Worm (Caenorhabditis elegans) whole organism, late embryonic: Measurements from ENCODE around the gene srxa-10.

ENCODE experiments used
- C08G9.2 ChIP-seq: sonication (generic microtip); optimal IDR thresholded peaks from 2 replicates; lab custom pipeline; 2016; ENCODE audit warnings: mild to moderate bottlenecking, missing genetic modification characterization, moderate library complexity, missing compliant biosample characterization
- C38D4.7 ChIP-seq: fragments of 200-800 bp; sonication (Bioruptor generic); optimal IDR thresholded peaks from 2 replicates; lab custom pipeline; 2018; ENCODE audit warnings: mild to moderate bottlenecking, missing genetic modification characterization, moderate library complexity, missing compliant biosample characterization
- K02D7.2 ChIP-seq: sonication (generic microtip); optimal IDR thresholded peaks from 2 replicates; lab custom pipeline; 2017; ENCODE audit warnings: mild to moderate bottlenecking, missing genetic modification characterization, missing compliant biosample characterization
- K09A11.1 ChIP-seq: sonication (generic microtip); optimal IDR thresholded peaks from 2 replicates; lab custom pipeline; 2017; ENCODE audit warnings: antibody characterized with exemption, mild to moderate bottlenecking, missing genetic modification characterization, missing compliant biosample characterization; ENCODE audit not compliant: insufficient read depth
- T23F11.4 ChIP-seq: fragments of 200-800 bp; sonication (Bioruptor generic); optimal IDR thresholded peaks from 2 replicates; lab custom pipeline; 2018; ENCODE audit warnings: mild to moderate bottlenecking, missing genetic modification characterization, missing compliant biosample characterization
- Y22D7AL.16 ChIP-seq: sonication (generic microtip); optimal IDR thresholded peaks from 2 replicates; lab custom pipeline; 2016; ENCODE audit warnings: missing genetic modification characterization, missing compliant biosample characterization
- ama-1 ChIP-seq: fragments of 150-350 bp; optimal IDR thresholded peaks from 2 replicates; lab custom pipeline; 2014
- ceh-14 ChIP-seq: sonication (generic microtip); optimal IDR thresholded peaks from 2 replicates; lab custom pipeline; 2016; ENCODE audit warnings: missing genotype, missing genetic modification characterization, missing compliant biosample characterization
- ceh-18 ChIP-seq: sonication (generic microtip); optimal IDR thresholded peaks from 2 replicates; lab custom pipeline; 2016; ENCODE audit warnings: missing genetic modification characterization, missing compliant biosample characterization
- ceh-19 ChIP-seq: fragments of 200-800 bp; sonication (Bioruptor generic); optimal IDR thresholded peaks from 2 replicates; lab custom pipeline; 2018; ENCODE audit warnings: mild to moderate bottlenecking, missing genetic modification characterization, missing compliant biosample characterization
- ceh-2 ChIP-seq: sonication (generic microtip); optimal IDR thresholded peaks from 2 replicates; lab custom pipeline; 2016; ENCODE audit warnings: missing genotype, missing genetic modification characterization, missing compliant biosample characterization
- ceh-22 ChIP-seq: sonication (generic microtip); optimal IDR thresholded peaks from 2 replicates; lab custom pipeline; 2017; ENCODE audit warnings: missing biosample characterization, missing genetic modification characterization
- ceh-24 ChIP-seq: sonication (generic microtip); optimal IDR thresholded peaks from 2 replicates; lab custom pipeline; 2016; ENCODE audit warnings: mild to moderate bottlenecking, missing genetic modification characterization, missing compliant biosample characterization
- ceh-30 ChIP-seq: fragments of 150-350 bp; optimal IDR thresholded peaks from 2 replicates; lab custom pipeline; 2014; ENCODE audit warnings: missing biosample characterization, missing genetic modification characterization
- ceh-34 ChIP-seq: sonication (generic microtip); optimal IDR thresholded peaks from 2 replicates; lab custom pipeline; 2016; ENCODE audit warnings: mild to moderate bottlenecking, missing genetic modification characterization, missing compliant biosample characterization
- ceh-45 ChIP-seq: fragments of 200-800 bp; sonication (Bioruptor generic); IDR thresholded peaks from 2 replicates; pipeline ENCODE4 v1.3.6; 2022; ENCODE audit warnings: missing genetic modification reagents, missing genetic modification characterization, missing compliant biosample characterization
- ceh-48 ChIP-seq: sonication (generic microtip); optimal IDR thresholded peaks from 2 replicates; lab custom pipeline; 2016; ENCODE audit warnings: missing genetic modification characterization, inconsistent platforms, missing compliant biosample characterization
- ceh-6 ChIP-seq: fragments of 200-800 bp; sonication (Bioruptor generic); optimal IDR thresholded peaks from 2 replicates; lab custom pipeline; 2018; ENCODE audit warnings: mild to moderate bottlenecking, missing genetic modification characterization, missing compliant biosample characterization
- ceh-9 ChIP-seq: sonication (generic microtip); optimal IDR thresholded peaks from 2 replicates; lab custom pipeline; 2016; ENCODE audit warnings: mild to moderate bottlenecking, missing genetic modification characterization, inconsistent platforms, missing compliant biosample characterization
- che-1 ChIP-seq: sonication (generic microtip); optimal IDR thresholded peaks from 2 replicates; lab custom pipeline; 2016; ENCODE audit warnings: mild to moderate bottlenecking, missing genetic modification characterization, missing compliant biosample characterization
- dve-1 ChIP-seq: sonication (generic microtip); optimal IDR thresholded peaks from 2 replicates; lab custom pipeline; 2017; ENCODE audit warnings: antibody characterized with exemption, mild to moderate bottlenecking, missing genetic modification characterization, missing compliant biosample characterization
- elt-2 ChIP-seq: sonication (generic microtip); optimal IDR thresholded peaks from 2 replicates; lab custom pipeline; 2016; ENCODE audit warnings: missing genetic modification reagents, missing genetic modification characterization, missing compliant biosample characterization
- elt-4 ChIP-seq: sonication (generic microtip); optimal IDR thresholded peaks from 2 replicates; lab custom pipeline; 2016; ENCODE audit warnings: missing genetic modification characterization, missing compliant biosample characterization
- eyg-1 ChIP-seq: sonication (generic microtip); optimal IDR thresholded peaks from 2 replicates; lab custom pipeline; 2016; ENCODE audit warnings: missing genotype, missing genetic modification characterization, missing compliant biosample characterization
- fkh-10 ChIP-seq: fragments of 150-350 bp; optimal IDR thresholded peaks from 2 replicates; lab custom pipeline; 2014; ENCODE audit warnings: missing biosample characterization, missing genetic modification reagents, missing genetic modification characterization
- fkh-6 ChIP-seq: sonication (generic microtip); optimal IDR thresholded peaks from 2 replicates; lab custom pipeline; 2016; ENCODE audit warnings: missing genetic modification characterization, missing compliant biosample characterization
- hlh-30 ChIP-seq: sonication (generic microtip); optimal IDR thresholded peaks from 2 replicates; lab custom pipeline; 2017; ENCODE audit warnings: antibody characterized with exemption, missing genetic modification characterization, missing compliant biosample characterization; ENCODE audit not compliant: insufficient read depth
- madf-2 ChIP-seq: sonication (generic microtip); optimal IDR thresholded peaks from 2 replicates; lab custom pipeline; 2017; ENCODE audit warnings: missing genetic modification characterization, missing compliant biosample characterization
- mec-3 ChIP-seq: sonication (generic microtip); optimal IDR thresholded peaks from 2 replicates; lab custom pipeline; 2016; ENCODE audit warnings: borderline replicate concordance, missing genetic modification characterization, missing compliant biosample characterization
- nfya-1 ChIP-seq: sonication (generic microtip); optimal IDR thresholded peaks from 2 replicates; lab custom pipeline; 2017; ENCODE audit warnings: missing genetic modification characterization, mild to moderate bottlenecking, missing compliant biosample characterization, antibody characterized with exemption, moderate library complexity
- nhr-11 ChIP-seq: fragments of 150-350 bp; optimal IDR thresholded peaks from 2 replicates; lab custom pipeline; 2014; ENCODE audit warnings: missing biosample characterization, missing genetic modification characterization
- npax-4 ChIP-seq: sonication (generic microtip); optimal IDR thresholded peaks from 2 replicates; lab custom pipeline; 2016; ENCODE audit warnings: missing genetic modification characterization, missing compliant biosample characterization
- pat-9 ChIP-seq: fragments of 200-800 bp; sonication (Bioruptor generic); optimal IDR thresholded peaks from 2 replicates; lab custom pipeline; 2018; ENCODE audit warnings: mild to moderate bottlenecking, missing genetic modification characterization, moderate library complexity, missing compliant biosample characterization
- pax-1 ChIP-seq: fragments of 150-350 bp; optimal IDR thresholded peaks from 2 replicates; lab custom pipeline; 2014; ENCODE audit warnings: missing biosample characterization, missing genetic modification characterization
- pha-2 ChIP-seq: sonication (generic microtip); optimal IDR thresholded peaks from 2 replicates; lab custom pipeline; 2017; ENCODE audit warnings: mild to moderate bottlenecking, missing genetic modification characterization, missing compliant biosample characterization
- pha-4 ChIP-seq: fragments of 150-350 bp; optimal IDR thresholded peaks from 2 replicates; lab custom pipeline; 2018; ENCODE audit warnings: missing biosample characterization, missing genetic modification reagents, missing genetic modification characterization
- pqm-1 ChIP-seq: sonication (generic microtip); optimal IDR thresholded peaks from 2 replicates; lab custom pipeline; 2016; ENCODE audit warnings: missing genetic modification characterization, missing compliant biosample characterization
- pros-1 ChIP-seq: fragments of 150-350 bp; optimal IDR thresholded peaks from 2 replicates; lab custom pipeline; 2014; ENCODE audit warnings: missing biosample characterization, missing genetic modification reagents, missing genetic modification characterization
- ref-2 ChIP-seq: sonication (generic microtip); optimal IDR thresholded peaks from 2 replicates; lab custom pipeline; 2016; ENCODE audit warnings: missing genetic modification characterization, missing compliant biosample characterization
- rnt-1 ChIP-seq: sonication (generic microtip); optimal IDR thresholded peaks from 2 replicates; lab custom pipeline; 2016; ENCODE audit warnings: missing genetic modification characterization, missing compliant biosample characterization
- sox-4 ChIP-seq: sonication (generic microtip); optimal IDR thresholded peaks from 2 replicates; lab custom pipeline; 2017; ENCODE audit warnings: mild to moderate bottlenecking, missing genetic modification characterization, inconsistent platforms, missing compliant biosample characterization
- syd-9 ChIP-seq: sonication (generic microtip); optimal IDR thresholded peaks from 2 replicates; lab custom pipeline; 2016; ENCODE audit warnings: mild to moderate bottlenecking, missing genetic modification characterization, moderate library complexity, missing compliant biosample characterization
- tbx-2 ChIP-seq: sonication (generic microtip); optimal IDR thresholded peaks from 2 replicates; lab custom pipeline; 2016; ENCODE audit warnings: missing genetic modification characterization, missing compliant biosample characterization
- tbx-7 ChIP-seq: sonication (generic microtip); optimal IDR thresholded peaks from 2 replicates; lab custom pipeline; 2016; ENCODE audit warnings: missing genotype, missing genetic modification characterization, missing compliant biosample characterization
- ttx-3 ChIP-seq: sonication (generic microtip); optimal IDR thresholded peaks from 2 replicates; lab custom pipeline; 2016; ENCODE audit warnings: missing genetic modification reagents, missing genetic modification characterization, missing compliant biosample characterization
- unc-3 ChIP-seq, 2 experiments: fragments of 200-800 bp in 1 of 2; sonication (Bioruptor generic) in 1 of 2; sonication (generic microtip) in 1 of 2; conservative IDR thresholded peaks in 1 of 2; optimal IDR thresholded peaks in 1 of 2; 2 replicates each; pipeline versions ENCODE4 v1.3.6 to Lab custom; 2016 to 2022; ENCODE audit warnings: missing compliant biosample characterization in 2 of 2, missing genetic modification characterization in 2 of 2, missing genetic modification reagents in 1 of 2
- unc-55 ChIP-seq: sonication (generic microtip); optimal IDR thresholded peaks from 2 replicates; lab custom pipeline; 2017; ENCODE audit warnings: missing biosample characterization, missing genetic modification reagents, missing genetic modification characterization
- unc-86 ChIP-seq: sonication (generic microtip); optimal IDR thresholded peaks from 2 replicates; lab custom pipeline; 2016; ENCODE audit warnings: missing genetic modification characterization, missing compliant biosample characterization
- ztf-16 ChIP-seq: sonication (generic microtip); optimal IDR thresholded peaks from 2 replicates; lab custom pipeline; 2017; ENCODE audit warnings: missing genetic modification characterization, missing compliant biosample characterization

srxa-10 gene

DNA sequence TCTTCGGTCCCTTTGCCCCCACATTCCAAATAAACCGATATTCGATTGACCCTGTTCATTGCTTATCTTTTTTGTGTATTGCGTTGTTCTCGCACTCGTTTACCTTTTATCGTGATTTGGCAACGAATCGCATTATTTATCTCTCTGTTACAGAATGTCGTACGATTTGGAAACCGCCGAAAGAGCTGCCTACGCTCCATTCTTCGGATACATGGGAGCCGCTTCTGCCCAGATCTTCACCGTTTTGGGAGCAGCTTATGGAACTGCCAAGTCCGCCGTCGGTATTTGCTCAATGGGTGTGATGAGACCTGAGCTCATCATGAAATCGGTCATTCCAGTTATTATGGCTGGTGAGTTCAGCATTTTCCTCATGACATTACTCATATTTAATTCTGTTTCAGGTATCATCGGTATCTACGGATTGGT is 14.3 kb downstream of the srxa-10 start, which contains the start of gene vha-2:
Gene vha-2 (plus strand): TSS at position 154 of the 426 bp plus-strand sequence.
- TF ChIP-seq elt-2 (tag; lab: Kevin White, UChicago) (peak; percentile 56), ceh-18 (tag; lab: Kevin White, UChicago) (no peak)

DNA sequence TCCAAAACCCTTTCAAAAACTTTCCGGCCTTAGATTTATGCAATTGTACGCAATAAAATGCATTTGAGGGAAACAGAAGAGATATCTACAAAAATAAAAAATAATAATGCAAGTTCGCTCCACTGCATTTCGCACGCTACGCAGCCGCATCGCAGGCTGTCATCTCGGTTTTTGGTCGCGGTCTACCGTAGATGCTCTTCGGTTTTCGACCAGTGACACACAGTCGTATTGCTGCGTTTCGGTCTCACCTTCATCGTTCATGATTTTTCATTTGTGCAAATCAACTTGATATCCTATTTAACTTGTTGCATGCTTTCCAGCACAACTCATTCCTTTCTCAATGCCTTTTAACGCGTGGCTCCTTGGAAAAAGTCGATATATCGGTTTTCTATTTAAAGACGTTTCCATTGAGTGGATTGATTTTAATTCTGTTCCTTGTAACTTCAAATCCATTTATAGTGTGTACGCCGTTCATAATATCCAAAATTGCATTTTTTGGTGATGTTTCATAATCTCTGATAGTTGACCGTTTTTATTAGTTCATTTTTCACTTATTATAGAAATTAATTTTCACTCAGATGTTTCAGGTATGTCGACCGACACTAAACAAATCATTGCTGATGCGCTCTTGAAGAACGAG is 15.6 kb downstream of the srxa-10 start, which contains the start of gene vha-1:
Gene vha-1 (plus strand): TSS at position 590 of the 640 bp plus-strand sequence.
- TF ChIP-seq ceh-24 (tag; lab: Kevin White, UChicago), result no peak
- TF ChIP-seq C38D4.7 (GFP tag; lab: Kevin White, UChicago), result no peak
- no peak for TF ChIP-seq tbx-7
- TF ChIP-seq ceh-48 (tag; lab: Kevin White, UChicago), result peak; percentile 47
- no peak for TF ChIP-seq che-1 (tag; lab: Kevin White, UChicago)
- no peak for TF ChIP-seq nhr-11 (tag; lab: Kevin White, UChicago)
- TF ChIP-seq npax-4 (tag; lab: Kevin White, UChicago), result no peak
- TF ChIP-seq fkh-10 (GFP tag; lab: Kevin White, UChicago), result no peak
- no peak for TF ChIP-seq ceh-45 (GFP tag; lab: Robert Waterston, UW)
- TF ChIP-seq ceh-2 (tag; lab: Kevin White, UChicago), result no peak
- TF ChIP-seq pax-1, result no peak
- no peak for TF ChIP-seq ceh-6 (GFP tag; lab: Kevin White, UChicago)
- TF ChIP-seq mec-3 (tag; lab: Kevin White, UChicago), result no peak
- TF ChIP-seq eyg-1, result no peak
- no peak for TF ChIP-seq ceh-14 (tag; lab: Kevin White, UChicago)
- TF ChIP-seq nfya-1 (tag; lab: Kevin White, UChicago), result peak; percentile 82
- peak; percentile 55 for TF ChIP-seq rnt-1 (tag; lab: Kevin White, UChicago)
- TF ChIP-seq pqm-1 (tag; lab: Kevin White, UChicago), result no peak
- peak; percentile 65 for TF ChIP-seq tbx-2
- no peak for TF ChIP-seq elt-4 (tag; lab: Kevin White, UChicago)
- no peak for TF ChIP-seq unc-3 (GFP tag; conservative IDR thresholded peaks at IDR 0.05; lab: Robert Waterston, UW)
- no peak for TF ChIP-seq unc-3 (tag; optimal IDR thresholded peaks at IDR 0.05; lab: Kevin White, UChicago)
- TF ChIP-seq ceh-30, result peak; percentile 26
- no peak for TF ChIP-seq syd-9
- TF ChIP-seq elt-2 (tag; lab: Kevin White, UChicago), result peak; percentile 39
- TF ChIP-seq madf-2 (tag; lab: Kevin White, UChicago), result no peak
- TF ChIP-seq ttx-3, result peak; percentile 2
- peak; percentile 15 for TF ChIP-seq C08G9.2
- peak; percentile 26 for TF ChIP-seq hlh-30 (tag; lab: Kevin White, UChicago)
- TF ChIP-seq ceh-34, result peak; percentile 31
- no peak for TF ChIP-seq pha-4
- peak; percentile 58 for TF ChIP-seq dve-1 (tag; lab: Kevin White, UChicago)
- TF ChIP-seq ref-2, result peak; percentile 63
- TF ChIP-seq pros-1 (tag; lab: Kevin White, UChicago), result no peak
- TF ChIP-seq unc-55 (GFP tag; lab: Kevin White, UChicago), result no peak
- no peak for TF ChIP-seq ztf-16 (tag; lab: Kevin White, UChicago)
- no peak for TF ChIP-seq pha-2
- no peak for TF ChIP-seq ceh-9 (tag; lab: Kevin White, UChicago)
- no peak for TF ChIP-seq ceh-22 (tag; lab: Kevin White, UChicago)
- TF ChIP-seq sox-4, result no peak
- TF ChIP-seq K02D7.2 (tag; lab: Kevin White, UChicago), result no peak
- no peak for TF ChIP-seq T23F11.4 (GFP tag; lab: Kevin White, UChicago)
- no peak for TF ChIP-seq ceh-19
- TF ChIP-seq unc-86 (tag; lab: Kevin White, UChicago), result peak; percentile 40
- TF ChIP-seq ama-1 (lab: Kevin White, UChicago), result peak; percentile 24
- TF ChIP-seq fkh-6 (tag; lab: Kevin White, UChicago), result no peak
- TF ChIP-seq K09A11.1 (tag; lab: Kevin White, UChicago), result peak; percentile 15
- no peak for TF ChIP-seq pat-9 (tag; lab: Kevin White, UChicago)
- TF ChIP-seq Y22D7AL.16, result no peak
